Fruit fly (Drosophila melanogaster) S2 (cell line): ENCODE measurements around the gene CG43077.

Source experiments
- CG8478 ChIP-seq: fragments of >200 bp; optimal IDR thresholded peaks from 2 replicates; lab custom pipeline; 2018
- CTCF ChIP-seq, 2 experiments: fragments of >200 bp; optimal IDR thresholded peaks; 2 replicates each; lab custom pipeline; 2018

DNA sequence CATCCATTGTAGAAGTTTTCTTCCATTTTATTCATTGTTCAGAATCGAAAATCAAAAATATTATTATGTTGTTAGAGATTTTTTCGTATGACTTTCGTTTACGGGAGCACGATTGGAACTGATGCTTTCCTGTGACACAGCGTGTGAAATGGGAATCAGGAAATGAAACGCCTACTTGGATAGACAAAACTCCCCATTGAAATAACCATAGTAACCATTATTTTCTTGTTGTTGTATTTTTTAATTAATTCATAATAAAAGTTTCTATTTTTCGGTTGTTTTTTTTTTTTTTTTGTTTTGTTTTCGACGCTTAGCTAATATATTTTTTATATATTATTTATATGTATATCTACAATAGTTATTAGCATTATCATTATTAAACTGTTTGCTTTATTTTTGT is at the start of gene CG43077:
- no peak for TF ChIP-seq CTCF (optimal IDR thresholded peaks at IDR 0.05; lab: Kevin White, UChicago)
- no peak for TF ChIP-seq CG8478 (lab: Kevin White, UChicago)
